Worm (Caenorhabditis elegans) whole organism, early embryonic: ENCODE measurements around the gene his-60.

ENCODE experiments used
- B0310.2 ChIP-seq: sonication (generic microtip); optimal IDR thresholded peaks from 2 replicates; lab custom pipeline; 2016; ENCODE audit warnings: mild to moderate bottlenecking, missing genetic modification characterization, missing compliant biosample characterization
- F13C5.2 ChIP-seq: sonication (generic microtip); optimal IDR thresholded peaks from 2 replicates; lab custom pipeline; 2017; ENCODE audit warnings: mild to moderate bottlenecking, missing genetic modification characterization, inconsistent platforms, missing compliant biosample characterization
- aly-1 ChIP-seq: sonication (generic microtip); optimal IDR thresholded peaks from 2 replicates; lab custom pipeline; 2016; ENCODE audit warnings: missing genetic modification characterization, missing compliant biosample characterization
- ama-1 ChIP-seq: fragments of 150-350 bp; optimal IDR thresholded peaks from 2 replicates; lab custom pipeline; 2014
- ceh-13 ChIP-seq: fragments of 200-800 bp; sonication (Bioruptor generic); optimal IDR thresholded peaks from 2 replicates; lab custom pipeline; 2018; ENCODE audit warnings: mild to moderate bottlenecking, missing genetic modification characterization, missing compliant biosample characterization
- ceh-36 ChIP-seq: sonication (generic microtip); optimal IDR thresholded peaks from 2 replicates; lab custom pipeline; 2016; ENCODE audit warnings: missing genetic modification characterization, inconsistent platforms, missing compliant biosample characterization
- ets-7 ChIP-seq: sonication (generic microtip); optimal IDR thresholded peaks from 2 replicates; lab custom pipeline; 2016; ENCODE audit warnings: missing genotype, missing genetic modification characterization, missing compliant biosample characterization
- flt-1 ChIP-seq: fragments of 200-800 bp; sonication (Bioruptor generic); IDR thresholded peaks from 2 replicates; pipeline ENCODE4 v1.3.6; 2022; ENCODE audit warnings: missing genetic modification characterization, missing compliant biosample characterization
- hmbx-1 ChIP-seq: sonication (generic microtip); optimal IDR thresholded peaks from 2 replicates; lab custom pipeline; 2016; ENCODE audit warnings: mild to moderate bottlenecking, missing genetic modification characterization, missing compliant biosample characterization
- hmg-4 ChIP-seq: fragments of 200-800 bp; sonication (Bioruptor generic); optimal IDR thresholded peaks from 2 replicates; lab custom pipeline; 2018; ENCODE audit warnings: mild to moderate bottlenecking, missing genetic modification characterization, missing compliant biosample characterization
- hnd-1 ChIP-seq: sonication (generic microtip); optimal IDR thresholded peaks from 2 replicates; lab custom pipeline; 2016; ENCODE audit warnings: missing genetic modification characterization, missing compliant biosample characterization
- pes-1 ChIP-seq: fragments of 200-800 bp; sonication (Bioruptor generic); IDR thresholded peaks from 2 replicates; pipeline ENCODE4 v1.3.6; 2022; ENCODE audit warnings: missing genetic modification reagents, missing genetic modification characterization, missing compliant biosample characterization
- scrt-1 ChIP-seq: fragments of 200-800 bp; sonication (Bioruptor generic); IDR thresholded peaks from 2 replicates; pipeline ENCODE4 v1.3.6; 2022; ENCODE audit warnings: missing genetic modification characterization, missing compliant biosample characterization
- sea-1 ChIP-seq: fragments of 200-800 bp; sonication (Bioruptor generic); conservative IDR thresholded peaks from 2 replicates; pipeline ENCODE4 v1.3.6; 2022; ENCODE audit warnings: missing genetic modification characterization, missing compliant biosample characterization
- tbx-11 ChIP-seq: fragments of 200-800 bp; sonication (Bioruptor generic); IDR thresholded peaks from 2 replicates; pipeline ENCODE4 v1.3.6; 2022; ENCODE audit warnings: missing genetic modification characterization, missing compliant biosample characterization
- tbx-37 ChIP-seq: fragments of 200-800 bp; sonication (Bioruptor generic); conservative IDR thresholded peaks from 2 replicates; pipeline ENCODE4 v1.3.6; 2022; ENCODE audit warnings: missing genetic modification reagents, missing genetic modification characterization, missing compliant biosample characterization
- tra-4 ChIP-seq: sonication (generic microtip); optimal IDR thresholded peaks from 2 replicates; lab custom pipeline; 2017; ENCODE audit warnings: missing genetic modification characterization, missing compliant biosample characterization

his-60 gene

DNA sequence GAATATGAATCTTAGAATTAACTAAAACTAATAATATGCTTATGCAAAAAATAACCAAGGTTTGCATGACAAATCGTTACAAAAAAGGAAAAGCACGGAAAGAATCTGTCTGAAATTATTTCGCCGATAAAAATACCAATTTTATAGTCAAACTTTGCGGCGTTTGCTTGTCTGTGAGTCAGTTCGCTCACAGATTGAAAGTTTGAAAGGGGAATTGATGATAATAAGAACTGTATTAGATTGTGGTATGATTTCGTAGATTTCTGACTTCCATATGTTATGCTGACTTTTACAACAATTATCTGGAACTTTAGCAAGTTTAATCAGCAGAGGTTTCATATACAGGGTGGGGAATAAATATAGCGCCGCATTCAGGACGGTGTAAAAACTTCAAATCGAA is 27.6 kb downstream of the his-60 start, which contains the start of gene F13B6.2:
TSS of gene F13B6.2 (minus strand) at position 101 of the 400 bp plus-strand sequence.
- TF ChIP-seq ama-1 (lab: Kevin White, UChicago) (no peak), hmg-4 (GFP tag; lab: Kevin White, UChicago) (no peak), aly-1 (tag; lab: Kevin White, UChicago) (no peak), ets-7 (tag; lab: Kevin White, UChicago) (no peak), B0310.2 (tag; lab: Kevin White, UChicago) (no peak), sea-1 (no peak), ceh-13 (GFP tag; lab: Kevin White, UChicago) (no peak)

DNA sequence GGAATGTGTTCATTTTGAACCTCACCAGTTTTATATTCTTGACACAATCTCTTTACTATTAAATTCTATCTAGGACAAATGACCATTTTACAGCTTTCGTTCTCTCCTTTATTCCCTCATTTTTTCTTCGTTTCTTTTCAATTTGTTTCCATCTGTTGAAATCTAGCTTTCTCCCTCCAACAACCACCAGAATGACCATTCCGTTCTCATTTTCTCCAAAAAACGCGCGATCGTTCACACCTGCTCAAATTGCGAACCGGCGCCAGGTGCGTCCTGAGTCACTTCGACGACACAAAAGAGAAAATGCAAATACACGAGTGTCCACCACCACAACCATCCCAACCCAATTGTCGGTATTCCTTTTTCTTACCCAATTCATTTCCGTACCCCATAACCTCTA is 31.6 kb downstream of the his-60 start, which contains the start of gene F13B6.1:
TSS of gene F13B6.1 (plus strand) at position 301 of the 400 bp plus-strand sequence.
- TF ChIP-seq sea-1 (no peak), scrt-1 (GFP tag; lab: Robert Waterston, UW) (no peak), ceh-13 (GFP tag; lab: Kevin White, UChicago) (no peak), F13C5.2 (tag; lab: Kevin White, UChicago) (no peak)

DNA sequence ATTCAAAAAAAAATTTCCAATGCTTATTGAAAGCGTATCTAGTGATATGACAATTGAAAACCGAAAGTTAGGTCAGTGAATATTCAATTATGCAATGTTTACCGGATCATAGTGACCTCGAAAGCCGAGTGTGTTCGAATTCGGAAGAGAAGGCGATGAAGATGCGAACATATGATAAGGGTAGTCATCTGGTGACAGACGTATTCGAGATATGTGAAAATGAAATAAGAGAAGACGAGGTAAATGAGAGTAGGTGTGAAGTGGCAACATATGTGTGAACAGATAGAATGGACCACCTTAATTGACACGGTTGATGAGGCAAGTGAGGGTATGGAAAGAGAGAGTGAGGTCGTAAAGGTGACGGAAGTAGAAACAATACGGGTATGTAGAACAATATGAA is 32.9 kb downstream of the his-60 start:
- TF ChIP-seq tra-4: no peak
- TF ChIP-seq hmg-4 (GFP tag; lab: Kevin White, UChicago): no peak
- TF ChIP-seq scrt-1 (GFP tag; lab: Robert Waterston, UW): no peak
- no peak for TF ChIP-seq flt-1
- no peak for TF ChIP-seq tbx-37 (GFP tag; lab: Robert Waterston, UW)
- no peak for TF ChIP-seq aly-1 (tag; lab: Kevin White, UChicago)
- no peak for TF ChIP-seq tbx-11
- TF ChIP-seq pes-1 (GFP tag; lab: Robert Waterston, UW): no peak
- no peak for TF ChIP-seq hmbx-1
- TF ChIP-seq sea-1: no peak
- no peak for TF ChIP-seq ets-7 (tag; lab: Kevin White, UChicago)
- TF ChIP-seq F13C5.2 (tag; lab: Kevin White, UChicago): no peak
- no peak for TF ChIP-seq ceh-36 (tag; lab: Kevin White, UChicago)
- TF ChIP-seq B0310.2 (tag; lab: Kevin White, UChicago): no peak
- TF ChIP-seq hnd-1: no peak
- no peak for TF ChIP-seq ceh-13 (GFP tag; lab: Kevin White, UChicago)
- TF ChIP-seq ama-1 (lab: Kevin White, UChicago): no peak

DNA sequence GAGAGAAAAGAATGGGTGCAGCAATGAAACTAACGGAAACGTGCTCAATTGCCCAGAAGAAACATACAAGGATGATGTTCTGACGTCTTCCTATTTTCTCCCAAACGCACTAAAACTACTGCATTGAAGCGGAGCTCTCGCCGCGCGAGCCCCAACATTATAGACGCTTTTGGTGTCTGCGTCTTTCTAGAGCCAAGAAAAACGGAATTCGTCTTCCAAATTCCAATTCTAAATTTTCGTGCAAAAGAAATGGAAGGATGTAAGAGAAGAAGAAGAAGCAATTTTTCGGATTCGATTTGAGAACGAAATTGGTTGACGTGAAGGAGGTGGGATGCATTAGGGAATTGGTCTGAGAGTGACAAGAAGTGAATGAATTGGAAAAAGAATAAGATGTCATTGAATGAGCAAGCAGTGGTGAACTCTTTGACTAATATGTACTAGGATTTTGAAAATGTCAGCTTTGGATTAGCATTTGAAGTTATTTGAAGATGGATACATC is 34.1 kb downstream of the his-60 start:
- TF ChIP-seq ama-1 (lab: Kevin White, UChicago) (no peak), ceh-13 (GFP tag; lab: Kevin White, UChicago) (no peak), pes-1 (GFP tag; lab: Robert Waterston, UW) (no peak)

DNA sequence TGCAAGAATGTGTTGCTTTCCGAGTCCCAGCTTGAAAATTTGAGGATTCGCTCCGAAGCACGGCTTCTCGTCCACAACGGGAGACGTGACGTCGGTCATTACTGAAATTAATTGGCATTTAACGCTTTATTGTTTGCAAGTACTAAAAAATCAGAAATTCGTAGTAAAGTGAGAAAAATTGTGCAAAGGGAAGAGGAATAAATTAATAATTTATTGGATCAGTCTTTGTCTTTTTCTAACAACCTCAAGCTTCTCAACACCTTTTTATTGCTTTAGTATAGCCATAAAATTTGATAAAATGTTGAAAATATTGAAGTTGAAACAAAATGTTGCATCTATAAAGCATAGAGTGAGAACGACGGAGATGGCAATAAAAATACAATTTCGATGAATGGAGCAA is 36.4 kb downstream of the his-60 start, which contains the start of gene tes-1:
TSS of gene tes-1 (minus strand) at position 101 of the 400 bp plus-strand sequence.
- TF ChIP-seq ets-7 (tag; lab: Kevin White, UChicago): no peak

DNA sequence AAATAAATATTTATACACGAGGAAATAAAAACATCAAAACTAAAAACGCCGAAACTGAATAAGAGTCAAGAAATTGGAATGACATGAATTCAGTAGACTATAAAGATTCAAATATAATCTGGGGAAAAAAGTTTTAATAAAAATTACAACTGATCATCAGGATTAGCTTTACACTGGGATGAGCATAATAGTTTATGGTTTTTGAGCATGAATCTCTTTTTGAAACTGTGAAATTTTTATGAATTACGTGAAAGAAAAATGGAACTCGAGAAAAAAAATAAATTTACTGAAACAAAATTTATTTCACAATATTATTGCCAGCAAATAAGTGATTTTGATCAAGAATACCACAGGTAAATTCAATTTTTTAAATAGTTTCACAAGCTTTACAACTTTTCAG is 40.2 kb downstream of the his-60 start, which contains the start of gene B0496.2:
TSS of gene B0496.2 (plus strand) at position 301 of the 400 bp plus-strand sequence.
- TF ChIP-seq B0310.2 (tag; lab: Kevin White, UChicago): no peak
- TF ChIP-seq hmg-4 (GFP tag; lab: Kevin White, UChicago): no peak
- TF ChIP-seq aly-1 (tag; lab: Kevin White, UChicago): no peak
- no peak for TF ChIP-seq hmbx-1
- no peak for TF ChIP-seq tbx-37 (GFP tag; lab: Robert Waterston, UW)
- TF ChIP-seq ceh-13 (GFP tag; lab: Kevin White, UChicago): no peak
- TF ChIP-seq pes-1 (GFP tag; lab: Robert Waterston, UW): no peak

DNA sequence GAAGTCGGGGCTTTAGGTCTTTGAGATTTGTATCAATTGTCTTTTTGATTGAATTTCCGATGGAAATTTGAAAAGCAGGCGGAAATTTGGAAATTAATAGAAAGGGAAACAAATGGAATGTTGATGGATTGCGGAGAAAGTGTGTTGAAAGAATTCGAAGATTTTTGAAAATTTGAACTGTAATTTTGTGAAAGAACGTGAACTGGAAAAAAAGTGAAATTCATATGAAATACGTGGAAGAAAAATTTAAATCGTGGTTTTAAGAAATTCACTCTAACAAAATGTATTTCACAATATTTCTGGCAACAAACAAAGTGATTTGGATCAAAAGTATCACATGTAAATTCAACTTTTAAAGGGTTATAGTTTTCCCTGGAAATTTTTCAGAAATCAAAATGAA is 41.8 kb downstream of the his-60 start, which contains the start of gene B0496.1:
TSS of gene B0496.1 (plus strand) at position 301 of the 400 bp plus-strand sequence.
- TF ChIP-seq scrt-1 (GFP tag; lab: Robert Waterston, UW): no peak
- TF ChIP-seq F13C5.2 (tag; lab: Kevin White, UChicago): no peak
- no peak for TF ChIP-seq ama-1 (lab: Kevin White, UChicago)
- no peak for TF ChIP-seq ets-7 (tag; lab: Kevin White, UChicago)
- TF ChIP-seq hmbx-1: no peak
- TF ChIP-seq tbx-37 (GFP tag; lab: Robert Waterston, UW): no peak
- no peak for TF ChIP-seq aly-1 (tag; lab: Kevin White, UChicago)
- no peak for TF ChIP-seq sea-1
- no peak for TF ChIP-seq tra-4

DNA sequence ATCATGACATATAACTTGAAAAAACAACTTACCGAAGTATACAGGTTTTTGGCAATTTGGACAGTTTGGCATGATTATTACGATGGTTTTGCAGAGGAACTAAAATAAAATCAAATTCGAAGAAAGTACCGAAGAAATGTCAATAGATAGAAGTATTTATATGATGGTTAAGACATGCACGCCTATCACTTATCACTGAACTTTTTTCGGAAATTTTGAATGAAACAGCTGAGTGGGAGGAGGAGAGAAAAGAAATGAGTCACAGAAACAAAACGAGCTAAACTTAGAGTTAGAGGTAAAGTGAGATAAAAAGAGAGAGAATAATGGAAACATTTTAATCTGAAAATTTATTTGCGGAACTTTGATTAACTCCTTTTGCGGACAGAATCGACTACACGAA is 42.6 kb downstream of the his-60 start, which contains the start of gene valv-1:
TSS of gene valv-1 (minus strand) at position 101 of the 400 bp plus-strand sequence.
- TF ChIP-seq flt-1: no peak

DNA sequence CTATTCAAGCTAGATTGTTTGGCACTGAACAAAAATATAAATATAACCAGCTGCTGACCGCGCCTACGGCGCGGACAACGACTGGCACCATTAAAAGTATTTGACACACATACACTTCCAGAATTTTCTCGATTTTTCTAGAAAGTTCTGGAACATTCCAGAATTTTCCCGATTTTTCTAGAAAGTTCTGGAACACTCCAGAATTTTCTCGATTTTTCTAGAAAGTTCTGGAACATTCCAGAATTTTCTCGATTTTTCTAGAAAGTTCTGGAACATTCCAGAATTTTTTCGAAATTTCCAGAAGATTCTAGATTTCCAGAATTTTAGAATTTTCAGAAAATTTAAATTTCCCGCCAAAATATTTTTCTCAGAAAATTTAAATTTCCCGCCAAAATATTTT is 46.8 kb downstream of the his-60 start:
- TF ChIP-seq pes-1 (GFP tag; lab: Robert Waterston, UW): peak; percentile 53
- TF ChIP-seq flt-1: peak; percentile 33; the same call in 1 of the 2 replicates
